Fruit fly (Drosophila melanogaster) whole organism, prepupa: Measurements from ENCODE around the gene CG14829.

Experiments
- CG1621 ChIP-seq: fragments of 200-800 bp; sonication (Bioruptor generic); optimal IDR thresholded peaks from 3 replicates; lab custom pipeline; 2018; ENCODE audit warnings: missing biosample characterization, mild to moderate bottlenecking, missing genetic modification characterization
- CG16779 ChIP-seq: fragments of 200-800 bp; sonication (Bioruptor generic); optimal IDR thresholded peaks from 3 replicates; lab custom pipeline; 2017; ENCODE audit warnings: missing biosample characterization, mild to moderate bottlenecking, missing genetic modification characterization
- CG6276 ChIP-seq: fragments of 200-800 bp; sonication (Bioruptor generic); optimal IDR thresholded peaks from 2 replicates; lab custom pipeline; 2017; ENCODE audit warnings: missing biosample characterization, mild to moderate bottlenecking, missing genetic modification characterization
- Eip75B ChIP-seq: fragments of 200-800 bp; sonication (Bioruptor generic); optimal IDR thresholded peaks from 3 replicates; lab custom pipeline; 2016; ENCODE audit warnings: missing biosample characterization, missing genetic modification characterization
- Hr4 ChIP-seq: fragments of 200-800 bp; sonication (Bioruptor generic); optimal IDR thresholded peaks from 3 replicates; lab custom pipeline; 2016; ENCODE audit warnings: missing biosample characterization, missing genetic modification characterization
- Lpt ChIP-seq: fragments of 200-800 bp; sonication (Bioruptor generic); optimal IDR thresholded peaks from 3 replicates; lab custom pipeline; 2016; ENCODE audit warnings: missing biosample characterization, missing genetic modification characterization
- Smox ChIP-seq: fragments of 200-800 bp; sonication (Bioruptor generic); optimal IDR thresholded peaks from 3 replicates; lab custom pipeline; 2016; ENCODE audit warnings: missing biosample characterization, missing genetic modification characterization
- eg ChIP-seq: fragments of 200-800 bp; sonication (Bioruptor generic); IDR thresholded peaks from 3 replicates; pipeline ENCODE4 v1.3.6; 2022; ENCODE audit warnings: missing biosample characterization, missing genetic modification characterization
- fd59A ChIP-seq: fragments of 200-800 bp; sonication (Bioruptor generic); optimal IDR thresholded peaks from 2 replicates; lab custom pipeline; 2017; ENCODE audit warnings: missing biosample characterization, mild to moderate bottlenecking, missing genetic modification characterization, missing genetic modification reagents
- fkh ChIP-seq: fragments of 200-800 bp; sonication (Bioruptor generic); optimal IDR thresholded peaks from 3 replicates; lab custom pipeline; 2017; ENCODE audit warnings: missing biosample characterization, mild to moderate bottlenecking, missing genetic modification characterization, moderate library complexity
- lz ChIP-seq: fragments of 200-800 bp; sonication (Bioruptor generic); optimal IDR thresholded peaks from 3 replicates; lab custom pipeline; 2016; ENCODE audit warnings: missing biosample characterization, missing genetic modification characterization
- svp ChIP-seq: fragments of 200-800 bp; sonication (Bioruptor generic); peaks from one replicate; lab custom pipeline; 2016; ENCODE audit warnings: missing biosample characterization, missing genetic modification characterization
- vri ChIP-seq: fragments of 200-800 bp; sonication (Bioruptor generic); optimal IDR thresholded peaks from 3 replicates; lab custom pipeline; 2016; ENCODE audit warnings: missing biosample characterization, mild to moderate bottlenecking, missing genetic modification characterization

Gene CG14829

DNA sequence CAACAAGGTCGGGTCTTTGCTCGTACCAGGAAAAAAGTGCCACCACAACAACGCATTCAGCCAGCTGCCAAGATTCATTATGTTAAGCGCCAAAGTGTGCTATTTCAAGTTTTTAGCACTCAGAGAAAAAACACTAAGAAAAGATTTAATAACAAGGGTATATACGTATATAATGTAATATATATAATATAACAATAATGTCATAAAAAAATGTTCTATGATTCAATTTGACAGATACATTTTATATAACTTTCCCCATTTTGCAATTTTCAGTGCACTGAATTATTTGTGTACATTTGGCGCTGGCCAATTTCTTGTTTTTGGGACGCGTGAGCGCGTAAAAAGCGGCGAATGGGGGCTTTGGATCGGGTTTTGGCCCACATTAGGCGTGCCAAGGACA lies 47.4 kb downstream of the CG14829 start:
- TF ChIP-seq Eip75B, result no peak
- TF ChIP-seq eg (GFP tag; lab: Robert Waterston, UW), result peak; percentile 63; the same call in 2 of the 3 replicates
- TF ChIP-seq fd59A, result no peak
- TF ChIP-seq lz (GFP tag; lab: Kevin White, UChicago), result no peak
- no peak for TF ChIP-seq Lpt (GFP tag; lab: Kevin White, UChicago)
- TF ChIP-seq vri (GFP tag; lab: Kevin White, UChicago), result no peak

DNA sequence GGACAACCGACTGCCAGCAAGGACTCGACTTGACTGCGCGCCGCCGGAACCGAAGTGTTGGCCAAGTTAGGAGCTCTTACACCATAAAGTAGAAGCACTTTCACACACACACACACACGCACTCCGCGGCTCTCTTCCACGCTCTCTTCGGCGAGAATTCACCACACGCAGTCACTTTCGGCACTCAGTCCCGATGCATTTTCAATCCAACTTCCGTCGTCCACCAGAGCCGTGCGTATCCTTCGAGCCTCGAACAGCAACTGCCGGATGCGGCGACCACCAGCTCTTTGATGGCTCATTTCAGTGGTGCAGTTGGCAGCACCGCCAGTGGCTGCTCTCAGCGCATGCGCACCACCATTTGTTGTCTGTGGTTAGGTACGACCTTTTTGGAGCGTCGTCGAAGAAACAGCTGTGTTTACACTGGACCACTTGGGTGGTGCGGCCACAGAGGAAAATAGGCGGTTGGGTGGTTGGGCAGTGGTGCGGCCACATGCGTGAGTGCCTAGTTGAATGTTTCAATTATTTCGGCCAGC lies 48.2 kb downstream of the CG14829 start, which contains the start of gene Dscam2:
TSS of gene Dscam2 (minus strand) at position 264 of the 533 bp plus-strand sequence.
- no peak for TF ChIP-seq fkh
- TF ChIP-seq CG16779 (tag; lab: Kevin White, UChicago), result no peak
- peak; percentile 34 for TF ChIP-seq svp (GFP tag; lab: Kevin White, UChicago)
- no peak for TF ChIP-seq lz (GFP tag; lab: Kevin White, UChicago)
- 0 out of 3 replicates have a peak, but pooled peaks have one; percentile 9 for TF ChIP-seq eg (GFP tag; lab: Robert Waterston, UW)
- no peak for TF ChIP-seq Hr4 (GFP tag; lab: Kevin White, UChicago)
- no peak for TF ChIP-seq CG1621 (tag; lab: Kevin White, UChicago)
- no peak for TF ChIP-seq CG6276 (GFP tag; lab: Kevin White, UChicago)
- no peak for TF ChIP-seq Smox (GFP tag; lab: Kevin White, UChicago)
- TF ChIP-seq, all 60 proteins: peak for 2
